Worm (Caenorhabditis elegans) whole organism, L3 larva: ENCODE data around the gene rsd-2.

Experiments
- aly-2 ChIP-seq: fragments of 150-350 bp; optimal IDR thresholded peaks from 2 replicates; lab custom pipeline; 2014; ENCODE audit warnings: missing biosample characterization, missing genetic modification characterization
- egl-27 ChIP-seq: sonication (generic microtip); optimal IDR thresholded peaks from 4 replicates; lab custom pipeline; 2017; ENCODE audit warnings: missing biosample characterization, missing genetic modification reagents, missing genetic modification characterization
- egl-5 ChIP-seq: fragments of 150-350 bp; optimal IDR thresholded peaks from 2 replicates; lab custom pipeline; 2017; ENCODE audit warnings: missing biosample characterization, missing genetic modification reagents, missing genetic modification characterization, inconsistent platforms
- nhr-12 ChIP-seq: fragments of 150-350 bp; optimal IDR thresholded peaks from 2 replicates; lab custom pipeline; 2014; ENCODE audit warnings: missing biosample characterization, missing genetic modification characterization
- skn-1 ChIP-seq: fragments of 150-350 bp; optimal IDR thresholded peaks from 2 replicates; lab custom pipeline; 2014; ENCODE audit warnings: missing biosample characterization, missing genetic modification characterization

ce11 chrIV:13512112-13512569 lies 27.9 kb downstream of the rsd-2 start, which contains the start of gene puf-3:
- TF ChIP-seq nhr-12 (tag; lab: Kevin White, UChicago) (no peak), aly-2 (no peak), skn-1 (tag; lab: Kevin White, UChicago) (no peak), egl-5 (tag; lab: Kevin White, UChicago) (no peak), egl-27 (tag; lab: Kevin White, UChicago) (no peak)
